Fruit fly (Drosophila melanogaster): ENCODE measurements around the gene Vha100-1.

Gene Vha100-1

dm6 chr3R:29153197-29153644, 22.2 kb downstream of the Vha100-1 start, which contains the start of the genes Slbp and Rpn2 (continued):
- TF ChIP-seq run (tag; optimal IDR thresholded peaks at IDR 0.05) (no peak), oc (tag; optimal IDR thresholded peaks at IDR 0.05) (no peak), mirr (GFP tag; optimal IDR thresholded peaks at IDR 0.05) (peak; percentile 29), sc (optimal IDR thresholded peaks at IDR 0.05) (no peak), sc (GFP tag; optimal IDR thresholded peaks at IDR 0.05) (no peak), Bteb2 (GFP tag; optimal IDR thresholded peaks at IDR 0.05) (peak; percentile 15), CG11723 (GFP tag; optimal IDR thresholded peaks at IDR 0.05) (no peak), chn (GFP tag; optimal IDR thresholded peaks at IDR 0.05) (peak; percentile 43), CG11504 (tag; optimal IDR thresholded peaks at IDR 0.05) (peak; percentile 51), vnd (GFP tag; IDR thresholded peaks at IDR 0.05; ENCODE audit: partially characterized antibody) (peak; percentile 87), CG8478 (optimal IDR thresholded peaks at IDR 0.05) (no peak), CG6272 (GFP tag; IDR thresholded peaks at IDR 0.05) (no peak), Ets97D (GFP tag; optimal IDR thresholded peaks at IDR 0.05) (peak; percentile 87), slou (GFP tag; optimal IDR thresholded peaks at IDR 0.05) (no peak), CG18476 (GFP tag; optimal IDR thresholded peaks at IDR 0.05) (no peak), CG15011 (GFP tag; optimal IDR thresholded peaks at IDR 0.05) (no peak), CG17912 (GFP tag; optimal IDR thresholded peaks at IDR 0.05) (no peak), btn (GFP tag; optimal IDR thresholded peaks at IDR 0.05) (no peak), CG17186 (GFP tag; optimal IDR thresholded peaks at IDR 0.05) (peak; percentile 90), CG15601 (tag; optimal IDR thresholded peaks at IDR 0.05) (peak; percentile 10), shn (GFP tag; optimal IDR thresholded peaks at IDR 0.05) (peak; percentile 57), pita (GFP tag; optimal IDR thresholded peaks at IDR 0.05) (no peak), gfzf (GFP tag; optimal IDR thresholded peaks at IDR 0.05) (peak; percentile 97), dan (GFP tag; IDR thresholded peaks at IDR 0.05) (no peak), Med (GFP tag) (peak; percentile 93), Hr51 (GFP tag; optimal IDR thresholded peaks at IDR 0.05) (peak; percentile 6 to 37), pnt (GFP tag; optimal IDR thresholded peaks at IDR 0.05) (no peak), ato (GFP tag; IDR thresholded peaks at IDR 0.05; ENCODE audit: partially characterized antibody) (peak; percentile 74; the same call in 1 of the 2 replicates), twi (tag; optimal IDR thresholded peaks at IDR 0.05) (no peak), CG7963 (GFP tag; IDR thresholded peaks at IDR 0.05; ENCODE audit: partially characterized antibody) (peak; percentile 80), esg (GFP tag; conservative IDR thresholded peaks at IDR 0.05) (no peak), CG14014 (GFP tag; IDR thresholded peaks at IDR 0.05) (0 out of 2 replicates have a peak, but pooled peaks have one; percentile 25), CG1529 (GFP tag; optimal IDR thresholded peaks at IDR 0.05) (no peak), Doc3 (GFP tag; IDR thresholded peaks at IDR 0.05; ENCODE audit: partially characterized antibody) (peak; percentile 95), sna (GFP tag; IDR thresholded peaks at IDR 0.05; ENCODE audit: partially characterized antibody) (peak; percentile 92), PHDP (tag; optimal IDR thresholded peaks at IDR 0.05) (peak; percentile 19), sqz (GFP tag; optimal IDR thresholded peaks at IDR 0.05) (no peak), knrl (GFP tag; IDR thresholded peaks at IDR 0.05; ENCODE audit: partially characterized antibody) (peak; percentile 94), Kr (GFP tag; optimal IDR thresholded peaks at IDR 0.05) (no peak), CG12299 (tag; optimal IDR thresholded peaks at IDR 0.05) (peak; percentile 43), Abd-B (GFP tag; optimal IDR thresholded peaks at IDR 0.05) (no peak), ERR (GFP tag; optimal IDR thresholded peaks at IDR 0.05) (peak; percentile 70), Mad (GFP tag; optimal IDR thresholded peaks at IDR 0.05) (no peak), Sox102F (GFP tag; optimal IDR thresholded peaks at IDR 0.05) (no peak), Ada2b (GFP tag; IDR thresholded peaks at IDR 0.05) (no peak), Lhr (GFP tag; optimal IDR thresholded peaks at IDR 0.05) (peak; percentile 41), CG12236 (GFP tag; optimal IDR thresholded peaks at IDR 0.05) (peak; percentile 10), Rx (GFP tag; IDR thresholded peaks at IDR 0.05) (no peak), CG6689 (GFP tag; IDR thresholded peaks at IDR 0.05) (no peak), kay (GFP tag; optimal IDR thresholded peaks at IDR 0.05) (no peak), CG11085 (GFP tag; IDR thresholded peaks at IDR 0.05) (peak; percentile 18; the same call in 1 of the 2 replicates)
